Worm (Caenorhabditis elegans): ENCODE measurements around the gene ulp-2.
"Not testable (repeated sequence)": the region's sequence is repeated elsewhere in the genome, so short reads cannot be mapped to it uniquely, and the experiment has no call there.

ulp-2 gene

ce11 chrII:4924729-4925128 lies 34.9 kb downstream of the ulp-2 start (continued):
- TF ChIP-seq dpff-1 (tag; optimal IDR thresholded peaks at IDR 0.05) (no peak), die-1 (tag; optimal IDR thresholded peaks at IDR 0.05) (no peak), ceh-58 (GFP tag; IDR thresholded peaks at IDR 0.05) (no peak), hmg-1.2 (GFP tag; IDR thresholded peaks at IDR 0.05) (no peak)

ce11 chrII:4920608-4921007 lies 39.1 kb downstream of the ulp-2 start:
- TF ChIP-seq nhr-80 (tag; optimal IDR thresholded peaks at IDR 0.05), result peak; percentile 12
- 0 out of 2 replicates have a peak, but pooled peaks have one; percentile 12 for TF ChIP-seq Y53G8AR.9 (GFP tag; conservative IDR thresholded peaks at IDR 0.05)
- TF ChIP-seq C06A6.2 (GFP tag; conservative IDR thresholded peaks at IDR 0.05), result no peak
- no peak for TF ChIP-seq Y56A3A.18 (GFP tag; IDR thresholded peaks at IDR 0.05)
- TF ChIP-seq zim-3 (tag; optimal IDR thresholded peaks at IDR 0.05), result no peak

- TF ChIP-seq hsf-1 (GFP tag; IDR thresholded peaks at IDR 0.05) (no peak), F57A8.1 (GFP tag; optimal IDR thresholded peaks at IDR 0.05) (no peak), ztf-22 (GFP tag; optimal IDR thresholded peaks at IDR 0.05) (no peak), B0336.3 (GFP tag; IDR thresholded peaks at IDR 0.05) (no peak), mel-28 (tag; optimal IDR thresholded peaks at IDR 0.05; ENCODE audit: borderline replicate concordance) (no peak), ama-1 (optimal IDR thresholded peaks at IDR 0.05) (no peak), ama-1 (GFP tag; optimal IDR thresholded peaks at IDR 0.05) (no peak), F57C9.4 (tag; optimal IDR thresholded peaks at IDR 0.05) (no peak), efl-1 (GFP tag; optimal IDR thresholded peaks at IDR 0.05) (no peak), cebp-2 (GFP tag; IDR thresholded peaks at IDR 0.05) (no peak), egl-18 (GFP tag; IDR thresholded peaks at IDR 0.05) (no peak), mcd-1 (GFP tag; IDR thresholded peaks at IDR 0.05) (no peak), tlf-1 (GFP tag; optimal IDR thresholded peaks at IDR 0.05) (no peak), F55B11.4 (tag; optimal IDR thresholded peaks at IDR 0.05; ENCODE audit: borderline replicate concordance, insufficient read depth) (no peak), repo-1 (tag; optimal IDR thresholded peaks at IDR 0.05) (no peak), B0261.1 (tag; optimal IDR thresholded peaks at IDR 0.05) (no peak), lin-54 (GFP tag; optimal IDR thresholded peaks at IDR 0.05) (no peak), F23B12.7 (tag; optimal IDR thresholded peaks at IDR 0.05; ENCODE audit: insufficient read depth) (no peak), attf-6 (GFP tag; IDR thresholded peaks at IDR 0.05) (no peak), F52B5.7 (tag; optimal IDR thresholded peaks at IDR 0.05) (no peak)
Measured at ce11 chrII:4918501-4919021, 41.1 kb downstream of the ulp-2 start.

- not testable (repeated sequence) for TF ChIP-seq nhr-90 (tag; optimal IDR thresholded peaks at IDR 0.05); F57C9.4 (tag; optimal IDR thresholded peaks at IDR 0.05); lsy-27 (tag; optimal IDR thresholded peaks at IDR 0.05; ENCODE audit: borderline replicate concordance, insufficient read depth)
Measured at ce11 chrII:4916462-4916861, 43.2 kb downstream of the ulp-2 start, which contains the start of gene msp-31. Gene msp-31, minus strand, starts transcription at chrII:4916562.

- TF ChIP-seq snpc-3.4 (tag; optimal IDR thresholded peaks at IDR 0.05), result no peak
Measured at ce11 chrII:4915572-4915971, 44.1 kb downstream of the ulp-2 start.

- peak; percentile 93 for TF ChIP-seq madf-6 (GFP tag; IDR thresholded peaks at IDR 0.05)
- TF ChIP-seq xnd-1 (tag; optimal IDR thresholded peaks at IDR 0.05), result peak; percentile 90
- no peak for TF ChIP-seq ztf-25 (GFP tag; IDR thresholded peaks at IDR 0.05)
- TF ChIP-seq pbrm-1 (GFP tag; IDR thresholded peaks at IDR 0.05), result no peak
- 0 out of 2 replicates have a peak, but pooled peaks have one; percentile 52 for TF ChIP-seq ceh-91 (GFP tag; IDR thresholded peaks at IDR 0.05)
- no peak for TF ChIP-seq lsy-27 (tag; optimal IDR thresholded peaks at IDR 0.05; ENCODE audit: borderline replicate concordance, insufficient read depth)
- TF ChIP-seq hlh-12 (tag; optimal IDR thresholded peaks at IDR 0.05), result no peak
- TF ChIP-seq hsf-1 (GFP tag; IDR thresholded peaks at IDR 0.05), result 0 out of 2 replicates have a peak, but pooled peaks have one; percentile 40
- TF ChIP-seq T07F8.4 (tag; optimal IDR thresholded peaks at IDR 0.05), result no peak
- TF ChIP-seq B0336.3 (GFP tag; IDR thresholded peaks at IDR 0.05), result no peak
- peak; percentile 87 for TF ChIP-seq madf-8 (GFP tag; conservative IDR thresholded peaks at IDR 0.05)
- 0 out of 2 replicates have a peak, but pooled peaks have one; percentile 11 for TF ChIP-seq rcor-1 (GFP tag; IDR thresholded peaks at IDR 0.05)
- no peak for TF ChIP-seq nhr-120 (GFP tag; IDR thresholded peaks at IDR 0.05)
Measured at ce11 chrII:4914214-4914613, 45.5 kb downstream of the ulp-2 start, which contains the start of gene R05F9.11. Gene R05F9.11, minus strand, starts transcription at chrII:4914218.
